Worm (Caenorhabditis elegans) whole organism, early embryonic: ENCODE results near the gene glna-1.

Source experiments
- B0310.2 ChIP-seq: sonication (generic microtip); optimal IDR thresholded peaks from 2 replicates; lab custom pipeline; 2016; ENCODE audit warnings: mild to moderate bottlenecking, missing genetic modification characterization, missing compliant biosample characterization
- F13C5.2 ChIP-seq: sonication (generic microtip); optimal IDR thresholded peaks from 2 replicates; lab custom pipeline; 2017; ENCODE audit warnings: mild to moderate bottlenecking, missing genetic modification characterization, inconsistent platforms, missing compliant biosample characterization
- ama-1 ChIP-seq: fragments of 150-350 bp; optimal IDR thresholded peaks from 2 replicates; lab custom pipeline; 2014
- ceh-13 ChIP-seq: fragments of 200-800 bp; sonication (Bioruptor generic); optimal IDR thresholded peaks from 2 replicates; lab custom pipeline; 2018; ENCODE audit warnings: mild to moderate bottlenecking, missing genetic modification characterization, missing compliant biosample characterization
- ceh-36 ChIP-seq: sonication (generic microtip); optimal IDR thresholded peaks from 2 replicates; lab custom pipeline; 2016; ENCODE audit warnings: missing genetic modification characterization, inconsistent platforms, missing compliant biosample characterization
- ets-7 ChIP-seq: sonication (generic microtip); optimal IDR thresholded peaks from 2 replicates; lab custom pipeline; 2016; ENCODE audit warnings: missing genotype, missing genetic modification characterization, missing compliant biosample characterization
- flt-1 ChIP-seq: fragments of 200-800 bp; sonication (Bioruptor generic); IDR thresholded peaks from 2 replicates; pipeline ENCODE4 v1.3.6; 2022; ENCODE audit warnings: missing genetic modification characterization, missing compliant biosample characterization
- scrt-1 ChIP-seq: fragments of 200-800 bp; sonication (Bioruptor generic); IDR thresholded peaks from 2 replicates; pipeline ENCODE4 v1.3.6; 2022; ENCODE audit warnings: missing genetic modification characterization, missing compliant biosample characterization
- sea-1 ChIP-seq: fragments of 200-800 bp; sonication (Bioruptor generic); conservative IDR thresholded peaks from 2 replicates; pipeline ENCODE4 v1.3.6; 2022; ENCODE audit warnings: missing genetic modification characterization, missing compliant biosample characterization
- tbx-11 ChIP-seq: fragments of 200-800 bp; sonication (Bioruptor generic); IDR thresholded peaks from 2 replicates; pipeline ENCODE4 v1.3.6; 2022; ENCODE audit warnings: missing genetic modification characterization, missing compliant biosample characterization
- tbx-37 ChIP-seq: fragments of 200-800 bp; sonication (Bioruptor generic); conservative IDR thresholded peaks from 2 replicates; pipeline ENCODE4 v1.3.6; 2022; ENCODE audit warnings: missing genetic modification reagents, missing genetic modification characterization, missing compliant biosample characterization
- tra-4 ChIP-seq: sonication (generic microtip); optimal IDR thresholded peaks from 2 replicates; lab custom pipeline; 2017; ENCODE audit warnings: missing genetic modification characterization, missing compliant biosample characterization

DNA sequence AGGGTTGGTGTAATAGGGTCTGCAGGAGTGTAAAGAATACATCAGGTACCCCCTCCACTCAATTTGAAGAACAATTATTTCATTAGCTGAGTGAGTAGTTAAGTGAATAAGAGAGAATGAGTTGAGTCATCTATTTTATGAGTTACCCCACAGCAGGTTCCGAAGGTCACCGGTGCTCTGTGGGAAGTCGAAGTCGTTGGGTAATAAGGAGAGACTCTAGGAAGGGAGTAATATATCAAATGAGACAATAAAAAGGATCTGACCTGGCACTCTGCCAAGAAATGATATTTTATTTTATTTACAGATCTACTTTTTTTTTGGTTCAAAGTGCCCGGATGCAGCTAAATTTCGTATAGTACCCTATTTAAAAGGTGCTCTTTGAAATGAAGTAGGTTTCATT lies 35.3 kb downstream of the glna-1 start, which contains the start of gene C09F9.1:
- TF ChIP-seq ceh-13 (GFP tag; lab: Kevin White, UChicago) (no peak), tbx-37 (GFP tag; lab: Robert Waterston, UW) (no peak), ama-1 (no peak), B0310.2 (tag; lab: Kevin White, UChicago) (no peak), sea-1 (GFP tag; lab: Robert Waterston, UW) (no peak), ets-7 (tag; lab: Kevin White, UChicago) (no peak), scrt-1 (GFP tag; lab: Robert Waterston, UW) (no peak), flt-1 (GFP tag; lab: Robert Waterston, UW) (no peak), ceh-36 (tag; lab: Kevin White, UChicago) (no peak), tra-4 (tag; lab: Kevin White, UChicago) (no peak), tbx-11 (GFP tag; lab: Robert Waterston, UW) (no peak), F13C5.2 (tag; lab: Kevin White, UChicago) (no peak)
